Worm (Caenorhabditis elegans) whole organism, L1 larva: ENCODE measurements around the gene csp-2.

Experiments used
- C16A3.4 ChIP-seq: fragments of 150-350 bp; optimal IDR thresholded peaks from 2 replicates; lab custom pipeline; 2014; ENCODE audit warnings: missing biosample characterization, missing genetic modification characterization
- aha-1 ChIP-seq: fragments of 150-350 bp; optimal IDR thresholded peaks from 2 replicates; lab custom pipeline; 2014; ENCODE audit warnings: missing biosample characterization, missing genetic modification characterization
- aly-2 ChIP-seq: fragments of 150-350 bp; optimal IDR thresholded peaks from 2 replicates; lab custom pipeline; 2014; ENCODE audit warnings: missing biosample characterization, missing genetic modification characterization
- ama-1 ChIP-seq: fragments of 150-350 bp; optimal IDR thresholded peaks from 2 replicates; lab custom pipeline; 2014
- blmp-1 ChIP-seq: fragments of 150-350 bp; optimal IDR thresholded peaks from 2 replicates; lab custom pipeline; 2014; ENCODE audit warnings: missing biosample characterization, missing genetic modification characterization
- ceh-8 ChIP-seq: fragments of 200-800 bp; sonication (Bioruptor generic); optimal IDR thresholded peaks from 2 replicates; lab custom pipeline; 2018; ENCODE audit warnings: mild to moderate bottlenecking, missing genetic modification characterization, moderate library complexity, missing compliant biosample characterization
- ceh-82 ChIP-seq, 3 experiments: fragments of 150-350 bp in 1 of 3; sonication (generic microtip) in 2 of 3; optimal IDR thresholded peaks; 2 replicates each; lab custom pipeline; 2014 to 2017; ENCODE audit warnings: missing biosample characterization in 3 of 3, missing genetic modification characterization in 3 of 3
- ceh-90 ChIP-seq: sonication (generic microtip); optimal IDR thresholded peaks from 2 replicates; lab custom pipeline; 2016; ENCODE audit warnings: missing genetic modification characterization, missing compliant biosample characterization
- dpl-1 ChIP-seq, 3 experiments: fragments of 150-350 bp in 2 of 3; sonication (generic microtip) in 1 of 3; optimal IDR thresholded peaks; 2 replicates each; lab custom pipeline; 2014 to 2017; ENCODE audit warnings: missing biosample characterization in 3 of 3, missing genetic modification characterization in 3 of 3, missing genetic modification reagents in 3 of 3
- efl-1 ChIP-seq, 4 experiments: fragments of 150-350 bp; optimal IDR thresholded peaks in 3 of 4; peaks in 1 of 4; 1 replicate in 1 of 4; 2 replicates in 3 of 4; lab custom pipeline; 2014; ENCODE audit warnings: missing biosample characterization in 2 of 4, missing genetic modification characterization in 2 of 4, missing genetic modification reagents in 2 of 4
- efl-3 ChIP-seq: fragments of 200-800 bp; sonication (Bioruptor generic); optimal IDR thresholded peaks from 2 replicates; lab custom pipeline; 2018; ENCODE audit warnings: mild to moderate bottlenecking, missing genetic modification characterization, missing compliant biosample characterization
- elt-2 ChIP-seq: sonication (generic microtip); optimal IDR thresholded peaks from 2 replicates; lab custom pipeline; 2016; ENCODE audit warnings: missing genetic modification characterization, mild to moderate bottlenecking, inconsistent platforms, missing compliant biosample characterization, missing genetic modification reagents
- hlh-17 ChIP-seq: fragments of 200-800 bp; sonication (Bioruptor generic); optimal IDR thresholded peaks from 2 replicates; lab custom pipeline; 2018; ENCODE audit warnings: missing genetic modification characterization, mild to moderate bottlenecking, missing compliant biosample characterization, moderate library complexity, borderline replicate concordance
- irx-1 ChIP-seq: sonication (generic microtip); optimal IDR thresholded peaks from 2 replicates; lab custom pipeline; 2016; ENCODE audit warnings: missing genetic modification characterization, missing compliant biosample characterization
- isw-1 ChIP-seq: fragments of 200-800 bp; sonication (Bioruptor generic); IDR thresholded peaks from 2 replicates; pipeline ENCODE4 v1.3.6; 2022; ENCODE audit warnings: missing genetic modification characterization, missing compliant biosample characterization
- lin-14 ChIP-seq: fragments of 200-800 bp; sonication (Bioruptor generic); optimal IDR thresholded peaks from 2 replicates; lab custom pipeline; 2018; ENCODE audit warnings: mild to moderate bottlenecking, missing genetic modification characterization, moderate library complexity, missing compliant biosample characterization
- lin-15B ChIP-seq: fragments of 150-350 bp; sonication (generic microtip); optimal IDR thresholded peaks from 3 replicates; lab custom pipeline; 2014; ENCODE audit warnings: missing biosample characterization, missing genetic modification characterization
- lin-35 ChIP-seq, 2 experiments: fragments of 150-350 bp; optimal IDR thresholded peaks; 2 replicates each; lab custom pipeline; 2014; ENCODE audit warnings: missing biosample characterization in 2 of 2, missing genetic modification characterization in 2 of 2, missing genetic modification reagents in 2 of 2
- lir-3 ChIP-seq: sonication (generic microtip); optimal IDR thresholded peaks from 2 replicates; lab custom pipeline; 2016; ENCODE audit warnings: mild to moderate bottlenecking, missing genetic modification characterization, moderate library complexity, missing compliant biosample characterization; ENCODE audit not compliant: poor library complexity
- lsy-2 ChIP-seq, 2 experiments: fragments of 150-350 bp; optimal IDR thresholded peaks; 2 replicates each; lab custom pipeline; 2014; ENCODE audit warnings: missing biosample characterization in 2 of 2, missing genetic modification characterization in 2 of 2
- mab-9 ChIP-seq: fragments of 200-800 bp; sonication (Bioruptor generic); IDR thresholded peaks from 2 replicates; pipeline ENCODE4 v1.3.6; 2022; ENCODE audit warnings: missing genetic modification reagents, missing genetic modification characterization, missing compliant biosample characterization
- mef-2 ChIP-seq: fragments of 150-350 bp; optimal IDR thresholded peaks from 2 replicates; lab custom pipeline; 2014; ENCODE audit warnings: missing biosample characterization, missing genetic modification characterization
- nhr-237 ChIP-seq: fragments of 150-350 bp; optimal IDR thresholded peaks from 2 replicates; lab custom pipeline; 2014; ENCODE audit warnings: missing biosample characterization, missing genetic modification characterization
- nhr-28 ChIP-seq: fragments of 150-350 bp; optimal IDR thresholded peaks from 2 replicates; lab custom pipeline; 2014; ENCODE audit warnings: missing biosample characterization, missing genetic modification characterization
- nhr-77 ChIP-seq: fragments of 150-350 bp; optimal IDR thresholded peaks from 2 replicates; lab custom pipeline; 2014; ENCODE audit warnings: missing biosample characterization, missing genetic modification characterization
- nhr-85 ChIP-seq: sonication (generic microtip); peaks from one replicate; lab custom pipeline; 2016; ENCODE audit warnings: missing genetic modification characterization, inconsistent platforms, missing compliant biosample characterization
- pag-3 ChIP-seq: sonication (generic microtip); optimal IDR thresholded peaks from 2 replicates; lab custom pipeline; 2017; ENCODE audit warnings: missing genetic modification characterization, mild to moderate bottlenecking, missing compliant biosample characterization, antibody characterized with exemption, borderline replicate concordance; ENCODE audit not compliant: insufficient read depth
- pax-3 ChIP-seq: fragments of 200-800 bp; sonication (Bioruptor generic); optimal IDR thresholded peaks from 2 replicates; lab custom pipeline; 2018; ENCODE audit warnings: mild to moderate bottlenecking, missing genetic modification characterization, moderate library complexity, missing compliant biosample characterization
- pqm-1 ChIP-seq: sonication (generic microtip); optimal IDR thresholded peaks from 3 replicates; lab custom pipeline; 2017; ENCODE audit warnings: missing biosample characterization, missing genetic modification characterization
- rnt-1 ChIP-seq: sonication (generic microtip); optimal IDR thresholded peaks from 2 replicates; lab custom pipeline; 2016; ENCODE audit warnings: mild to moderate bottlenecking, missing genetic modification characterization, moderate library complexity, missing compliant biosample characterization
- snpc-4 ChIP-seq: fragments of 150-350 bp; optimal IDR thresholded peaks from 2 replicates; lab custom pipeline; 2014; ENCODE audit warnings: missing biosample characterization, missing genetic modification characterization
- sptf-1 ChIP-seq: fragments of 150-350 bp; optimal IDR thresholded peaks from 2 replicates; lab custom pipeline; 2014; ENCODE audit warnings: missing biosample characterization, missing genetic modification characterization
- sup-37 ChIP-seq: fragments of 200-800 bp; sonication (Bioruptor generic); optimal IDR thresholded peaks from 2 replicates; lab custom pipeline; 2018; ENCODE audit warnings: mild to moderate bottlenecking, missing genetic modification characterization, missing compliant biosample characterization
- swsn-7 ChIP-seq: sonication (generic microtip); optimal IDR thresholded peaks from 2 replicates; lab custom pipeline; 2016; ENCODE audit warnings: missing genetic modification characterization, missing compliant biosample characterization
- tbx-2 ChIP-seq: sonication (generic microtip); optimal IDR thresholded peaks from 2 replicates; lab custom pipeline; 2016; ENCODE audit warnings: missing genetic modification characterization, missing compliant biosample characterization
- tlp-1 ChIP-seq: fragments of 150-350 bp; optimal IDR thresholded peaks from 2 replicates; lab custom pipeline; 2014; ENCODE audit warnings: missing biosample characterization, missing genetic modification characterization
- unc-86 ChIP-seq: sonication (generic microtip); optimal IDR thresholded peaks from 2 replicates; lab custom pipeline; 2016; ENCODE audit warnings: missing genetic modification characterization, missing compliant biosample characterization
- unc-98 ChIP-seq: fragments of 200-800 bp; sonication (Bioruptor generic); IDR thresholded peaks from 2 replicates; pipeline ENCODE4 v1.3.6; 2022; ENCODE audit warnings: missing genetic modification characterization, missing compliant biosample characterization
- ztf-11 ChIP-seq, 2 experiments: sonication (generic microtip); optimal IDR thresholded peaks; 2 replicates each; lab custom pipeline; 2016 to 2017; ENCODE audit warnings: missing genetic modification characterization in 2 of 2, missing biosample characterization in 1 of 2, missing compliant biosample characterization in 1 of 2

Gene csp-2

DNA sequence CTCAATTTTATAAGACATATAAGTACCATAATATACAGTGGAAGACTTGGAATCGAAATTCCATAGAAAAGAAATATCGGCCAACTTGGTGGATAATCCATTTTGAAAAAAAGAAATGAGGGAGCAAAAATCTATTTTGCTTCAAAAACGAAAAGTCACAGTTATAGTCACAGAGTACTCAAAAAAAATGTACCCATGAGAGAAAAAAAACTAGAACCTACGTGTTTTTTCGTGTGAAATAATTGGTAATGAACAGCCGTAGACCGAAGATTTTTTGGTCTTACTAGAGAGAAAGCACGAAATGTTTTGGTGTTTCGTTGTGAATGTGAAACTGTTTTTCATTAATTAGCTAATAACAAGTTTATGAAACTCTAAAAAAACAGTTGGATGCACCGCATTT is 38.2 kb upstream of the csp-2 start, which contains the start of gene srv-30:
Gene srv-30 (minus strand): TSS at position 101 of the 400 bp plus-strand sequence.
- TF ChIP-seq tbx-2, result no peak
- TF ChIP-seq mab-9 (GFP tag; lab: Robert Waterston, UW), result no peak
- TF ChIP-seq unc-86, result no peak
- TF ChIP-seq unc-98 (GFP tag; lab: Robert Waterston, UW), result no peak
- TF ChIP-seq C16A3.4 (tag; lab: Kevin White, UChicago), result no peak
- TF ChIP-seq swsn-7 (tag; lab: Kevin White, UChicago), result no peak
- no peak for TF ChIP-seq aly-2 (tag; lab: Kevin White, UChicago)
- no peak for TF ChIP-seq snpc-4
- TF ChIP-seq pag-3 (tag; lab: Kevin White, UChicago), result no peak
- no peak for TF ChIP-seq lin-14 (GFP tag; lab: Kevin White, UChicago)
- no peak for TF ChIP-seq aha-1 (tag; lab: Kevin White, UChicago)
- no peak for TF ChIP-seq mef-2 (tag; lab: Kevin White, UChicago)

DNA sequence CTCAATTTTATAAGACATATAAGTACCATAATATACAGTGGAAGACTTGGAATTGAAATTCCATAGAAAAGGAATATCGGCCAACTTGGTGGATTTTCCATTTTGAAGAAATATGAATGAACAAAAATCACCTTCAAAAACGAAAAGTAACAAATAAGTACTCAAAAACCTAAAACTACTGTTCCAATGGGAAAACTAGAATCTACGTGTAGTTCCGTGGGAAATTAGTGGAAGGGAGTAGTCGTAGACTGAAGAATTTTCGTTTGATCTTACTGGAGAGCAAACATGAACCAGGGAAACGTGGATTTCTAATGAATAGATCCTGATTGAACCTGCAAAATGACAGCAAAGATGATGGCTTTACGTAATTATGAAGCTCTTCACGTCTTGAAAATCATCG is 35.6 kb upstream of the csp-2 start, which contains the start of gene srv-31:
Gene srv-31 (minus strand): TSS at position 101 of the 400 bp plus-strand sequence.
- TF ChIP-seq ceh-82 (tag; optimal IDR thresholded peaks at IDR 0.05; lab: Kevin White, UChicago), result no peak
- no peak for TF ChIP-seq nhr-85 (tag; lab: Kevin White, UChicago)
- TF ChIP-seq ceh-90 (tag; lab: Kevin White, UChicago), result no peak
- TF ChIP-seq lin-15B (tag; lab: Kevin White, UChicago), result no peak
- no peak for TF ChIP-seq sptf-1 (tag; lab: Kevin White, UChicago)
- no peak for TF ChIP-seq sup-37
- no peak for TF ChIP-seq aly-2 (tag; lab: Kevin White, UChicago)
- no peak for TF ChIP-seq dpl-1 (GFP tag; optimal IDR thresholded peaks at IDR 0.05; lab: Kevin White, UChicago)
- TF ChIP-seq blmp-1 (tag; lab: Kevin White, UChicago), result no peak
- no peak for TF ChIP-seq pqm-1 (tag; lab: Kevin White, UChicago)
- no peak for TF ChIP-seq ama-1 (lab: Kevin White, UChicago)
- no peak for TF ChIP-seq lsy-2 (tag; optimal IDR thresholded peaks at IDR 0.05; lab: Kevin White, UChicago)
- no peak for TF ChIP-seq tbx-2
- no peak for TF ChIP-seq lir-3 (tag; lab: Kevin White, UChicago)
- no peak for TF ChIP-seq nhr-77 (tag; lab: Kevin White, UChicago)
- no peak for TF ChIP-seq rnt-1 (tag; lab: Kevin White, UChicago)
- no peak for TF ChIP-seq tlp-1
- no peak for TF ChIP-seq isw-1 (GFP tag; lab: Robert Waterston, UW)

DNA sequence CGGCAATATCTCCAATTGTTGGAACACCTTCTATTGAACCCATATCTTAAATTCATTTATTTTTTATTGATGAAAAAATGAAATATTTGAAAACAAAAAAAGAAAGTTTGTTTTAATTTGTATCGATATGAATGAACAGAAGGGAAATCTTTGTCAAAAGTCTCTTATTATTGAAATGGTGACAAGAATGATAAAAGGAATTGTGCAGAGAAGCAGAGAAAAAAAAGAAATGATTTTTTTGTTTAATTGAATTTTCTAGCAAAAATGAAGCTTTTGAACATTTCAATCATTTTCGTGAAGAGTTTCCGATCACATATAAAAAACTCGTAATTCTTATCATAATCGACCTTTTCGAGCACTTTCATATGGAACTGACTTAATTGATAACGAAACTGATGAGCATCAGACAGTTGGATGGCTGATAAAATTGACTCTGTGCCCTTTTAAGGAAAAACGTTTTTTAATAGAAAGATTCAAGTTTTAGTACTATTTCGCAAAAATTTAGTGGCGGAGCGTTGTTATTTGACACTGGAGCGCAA is 31.8 kb upstream of the csp-2 start, which contains the start of the genes aat-4 and T13A10.1:
Gene aat-4 (minus strand): TSS at position 51 of the 539 bp plus-strand sequence.
Gene T13A10.1 (plus strand): TSS at position 411 of the 539 bp plus-strand sequence.
- TF ChIP-seq hlh-17, result no peak
- TF ChIP-seq irx-1 (tag; lab: Kevin White, UChicago), result no peak
- peak; percentile 65 for TF ChIP-seq pqm-1 (tag; lab: Kevin White, UChicago)
- peak; percentile 55 for TF ChIP-seq elt-2 (tag; lab: Kevin White, UChicago)
- TF ChIP-seq nhr-28, result no peak
- TF ChIP-seq pax-3 (tag; lab: Kevin White, UChicago), result no peak
- TF ChIP-seq tlp-1, result peak; percentile 39
- TF ChIP-seq swsn-7 (tag; lab: Kevin White, UChicago), result no peak
- no peak for TF ChIP-seq efl-1 (optimal IDR thresholded peaks at IDR 0.05; lab: Kevin White, UChicago)
- no peak for TF ChIP-seq efl-1 (GFP tag; optimal IDR thresholded peaks at IDR 0.05 in 1 of 2; lab: Kevin White, UChicago)
- TF ChIP-seq lsy-2 (tag; optimal IDR thresholded peaks at IDR 0.05; lab: Kevin White, UChicago), result no peak

DNA sequence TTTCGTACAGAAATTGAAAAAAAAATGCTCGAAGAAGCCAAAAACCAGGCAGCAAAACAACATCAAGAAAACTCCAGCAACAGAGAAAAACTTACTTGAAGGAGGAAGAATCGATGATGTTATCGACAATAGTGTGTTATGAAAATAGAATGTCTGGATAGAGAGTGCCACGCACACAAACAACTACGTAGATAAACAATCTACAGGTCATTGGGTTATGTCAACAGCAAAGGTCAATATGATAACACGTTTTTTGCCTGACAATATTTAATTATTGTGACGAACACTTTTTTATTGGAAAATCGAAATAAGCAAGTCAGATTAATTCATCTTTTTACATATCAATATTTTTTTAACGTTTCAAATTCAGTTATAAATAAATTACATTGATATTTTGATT is 28.1 kb upstream of the csp-2 start, which contains the start of gene sams-5:
Gene sams-5 (minus strand): TSS at position 131 of the 400 bp plus-strand sequence.
- no peak for TF ChIP-seq lin-15B (tag; lab: Kevin White, UChicago)
- TF ChIP-seq elt-2 (tag; lab: Kevin White, UChicago), result no peak
- TF ChIP-seq lin-35 (GFP tag; optimal IDR thresholded peaks at IDR 0.05; lab: Kevin White, UChicago), result no peak
- TF ChIP-seq nhr-77 (tag; lab: Kevin White, UChicago), result no peak
- no peak for TF ChIP-seq efl-3 (GFP tag; lab: Kevin White, UChicago)
- no peak for TF ChIP-seq lin-14 (GFP tag; lab: Kevin White, UChicago)
- TF ChIP-seq ceh-8 (GFP tag; lab: Kevin White, UChicago), result no peak
- TF ChIP-seq dpl-1 (GFP tag; optimal IDR thresholded peaks at IDR 0.05; lab: Kevin White, UChicago), result no peak
- no peak for TF ChIP-seq mab-9 (GFP tag; lab: Robert Waterston, UW)
- TF ChIP-seq lir-3 (tag; lab: Kevin White, UChicago), result no peak
- no peak for TF ChIP-seq ztf-11 (tag; optimal IDR thresholded peaks at IDR 0.05; lab: Kevin White, UChicago)
- TF ChIP-seq isw-1 (GFP tag; lab: Robert Waterston, UW), result no peak
- TF ChIP-seq nhr-237, result no peak
- TF ChIP-seq, all 84 proteins: peak for 0
